Worm (Caenorhabditis elegans) whole organism, L1 larva: ENCODE measurements around the gene cdc-73.

Source experiments
- efl-1 ChIP-seq, 4 experiments: fragments of 150-350 bp; optimal IDR thresholded peaks in 3 of 4; peaks in 1 of 4; 1 replicate in 1 of 4; 2 replicates in 3 of 4; lab custom pipeline; 2014; ENCODE audit warnings: missing biosample characterization in 2 of 4, missing genetic modification characterization in 2 of 4, missing genetic modification reagents in 2 of 4
- ets-5 ChIP-seq: fragments of 200-800 bp; sonication (Bioruptor generic); IDR thresholded peaks from 2 replicates; pipeline ENCODE4 v1.3.6; 2022; ENCODE audit warnings: missing genetic modification characterization, missing compliant biosample characterization
- lin-15B ChIP-seq: fragments of 150-350 bp; sonication (generic microtip); optimal IDR thresholded peaks from 3 replicates; lab custom pipeline; 2014; ENCODE audit warnings: missing biosample characterization, missing genetic modification characterization
- lin-35 ChIP-seq, 2 experiments: fragments of 150-350 bp; optimal IDR thresholded peaks; 2 replicates each; lab custom pipeline; 2014; ENCODE audit warnings: missing biosample characterization in 2 of 2, missing genetic modification characterization in 2 of 2, missing genetic modification reagents in 2 of 2
- lsy-2 ChIP-seq, 2 experiments: fragments of 150-350 bp; optimal IDR thresholded peaks; 2 replicates each; lab custom pipeline; 2014; ENCODE audit warnings: missing biosample characterization in 2 of 2, missing genetic modification characterization in 2 of 2
- nhr-11 ChIP-seq: fragments of 150-350 bp; optimal IDR thresholded peaks from 2 replicates; lab custom pipeline; 2014; ENCODE audit warnings: missing biosample characterization, missing genetic modification characterization
- nhr-12 ChIP-seq: sonication (generic microtip); optimal IDR thresholded peaks from 2 replicates; lab custom pipeline; 2017; ENCODE audit warnings: missing biosample characterization, missing genetic modification characterization
- pag-3 ChIP-seq: sonication (generic microtip); optimal IDR thresholded peaks from 2 replicates; lab custom pipeline; 2017; ENCODE audit warnings: missing genetic modification characterization, mild to moderate bottlenecking, missing compliant biosample characterization, antibody characterized with exemption, borderline replicate concordance; ENCODE audit not compliant: insufficient read depth
- snpc-4 ChIP-seq: fragments of 150-350 bp; optimal IDR thresholded peaks from 2 replicates; lab custom pipeline; 2014; ENCODE audit warnings: missing biosample characterization, missing genetic modification characterization
- sptf-1 ChIP-seq: fragments of 150-350 bp; optimal IDR thresholded peaks from 2 replicates; lab custom pipeline; 2014; ENCODE audit warnings: missing biosample characterization, missing genetic modification characterization
- sup-37 ChIP-seq: fragments of 200-800 bp; sonication (Bioruptor generic); optimal IDR thresholded peaks from 2 replicates; lab custom pipeline; 2018; ENCODE audit warnings: mild to moderate bottlenecking, missing genetic modification characterization, missing compliant biosample characterization
- ztf-11 ChIP-seq, 2 experiments: sonication (generic microtip); optimal IDR thresholded peaks; 2 replicates each; lab custom pipeline; 2016 to 2017; ENCODE audit warnings: missing genetic modification characterization in 2 of 2, missing biosample characterization in 1 of 2, missing compliant biosample characterization in 1 of 2

DNA sequence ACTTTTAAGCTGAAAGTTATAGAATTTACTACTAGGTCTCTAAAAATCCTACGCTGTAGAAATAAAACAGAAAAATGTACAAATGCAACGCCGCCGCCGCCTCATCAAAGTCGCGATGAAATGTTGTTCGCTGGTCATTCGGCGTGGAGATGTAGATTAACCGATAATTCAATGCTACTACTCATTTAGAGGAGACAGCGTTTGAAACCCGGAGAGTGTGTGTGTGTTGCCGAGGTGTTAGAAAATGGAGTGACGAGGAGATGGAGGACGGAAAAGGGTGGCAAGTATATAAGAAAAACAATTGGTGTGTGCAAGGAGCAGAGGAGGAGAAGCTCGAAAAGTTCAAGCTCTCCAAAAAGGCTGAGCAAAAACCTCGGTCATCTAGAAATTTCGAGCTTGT is 9.9 kb downstream of the cdc-73 start:
- TF ChIP-seq ets-5 (no peak), lin-15B (tag; lab: Kevin White, UChicago) (no peak), nhr-11 (tag; lab: Kevin White, UChicago) (no peak), sup-37 (GFP tag; lab: Kevin White, UChicago) (no peak), nhr-12 (tag; lab: Kevin White, UChicago) (no peak), pag-3 (tag; lab: Kevin White, UChicago) (no peak), snpc-4 (tag; lab: Kevin White, UChicago) (no peak), ztf-11 (tag; optimal IDR thresholded peaks at IDR 0.05; lab: Kevin White, UChicago) (no peak), sptf-1 (tag; lab: Kevin White, UChicago) (no peak), lin-35 (GFP tag; optimal IDR thresholded peaks at IDR 0.05; lab: Kevin White, UChicago) (no peak), lsy-2 (tag; optimal IDR thresholded peaks at IDR 0.05; lab: Kevin White, UChicago) (no peak), efl-1 (optimal IDR thresholded peaks at IDR 0.05; lab: Kevin White, UChicago) (no peak), efl-1 (GFP tag; optimal IDR thresholded peaks at IDR 0.05 in 1 of 2; lab: Kevin White, UChicago) (peak in 1 of 2 experiments; percentile 45)
